Worm (Caenorhabditis elegans): ENCODE data around the gene F11E6.11.
A peak's percentile ranks its signal among the peaks of the same experiment; 100 is the strongest.

Gene F11E6.11

ce11 chrIV:17461222-17461707 is 18.6 kb downstream of the F11E6.11 start, which contains the start of gene rif-1.1 (continued):
- TF ChIP-seq daf-16 (GFP tag; optimal IDR thresholded peaks at IDR 0.05) (no peak), daf-16 (tag; optimal IDR thresholded peaks at IDR 0.05) (peak; percentile 51), lin-15B (tag; optimal IDR thresholded peaks at IDR 0.05) (no peak), gei-8 (GFP tag; optimal IDR thresholded peaks at IDR 0.05) (no peak), hlh-11 (tag; optimal IDR thresholded peaks at IDR 0.05) (peak; percentile 37)

- TF ChIP-seq Y5F2A.4 (GFP tag; optimal IDR thresholded peaks at IDR 0.05), result no peak
Measured at ce11 chrIV:17463108-17463608, 20.5 kb downstream of the F11E6.11 start, which contains the start of gene F11E6.10. Gene F11E6.10, minus strand, starts transcription at chrIV:17463158.

ce11 chrIV:17465886-17466285 is 23.3 kb downstream of the F11E6.11 start, which contains the start of gene F11E6.6:
Gene F11E6.6, minus strand, starts transcription at chrIV:17465986.
- TF ChIP-seq ceh-20 (GFP tag; IDR thresholded peaks at IDR 0.05) (no peak), mxl-2 (GFP tag; conservative IDR thresholded peaks at IDR 0.05) (no peak), ces-1 (GFP tag; optimal IDR thresholded peaks at IDR 0.05) (no peak), dmd-6 (GFP tag; IDR thresholded peaks at IDR 0.05) (0 out of 2 replicates have a peak, but pooled peaks have one; percentile 8), F37D6.2 (tag; optimal IDR thresholded peaks at IDR 0.05) (no peak), nhr-102 (tag; optimal IDR thresholded peaks at IDR 0.05) (no peak), dmd-9 (GFP tag; IDR thresholded peaks at IDR 0.05) (no peak), nhr-77 (tag; optimal IDR thresholded peaks at IDR 0.05) (peak; percentile 23), pqm-1 (tag; optimal IDR thresholded peaks at IDR 0.05) (peak; percentile 46), daf-16 (GFP tag; optimal IDR thresholded peaks at IDR 0.05) (no peak), daf-16 (tag; optimal IDR thresholded peaks at IDR 0.05) (peak; percentile 23), zfp-3 (GFP tag; conservative IDR thresholded peaks at IDR 0.05) (no peak)

DNA sequence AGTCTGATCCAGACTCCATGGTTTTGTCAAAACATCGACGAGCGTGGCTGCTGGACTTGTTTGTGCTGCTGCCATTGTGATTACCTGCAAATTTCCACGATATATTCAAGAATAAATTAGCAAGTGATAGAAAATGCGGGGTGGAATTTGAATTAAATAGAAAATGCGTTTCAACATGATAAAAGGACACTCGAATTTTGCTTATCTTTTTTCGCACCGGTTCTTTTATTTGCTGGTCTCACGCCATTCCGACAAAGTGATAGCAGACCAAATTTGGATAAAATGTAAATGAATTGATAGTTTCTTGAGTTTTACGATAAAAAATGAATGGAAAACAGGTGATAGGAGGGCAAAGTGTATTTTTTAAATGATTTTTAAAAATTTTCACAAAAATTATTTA is 24.7 kb downstream of the F11E6.11 start, which contains the start of gene elo-2:
TSS of gene elo-2 (minus strand) at position 84 of the 400 bp plus-strand sequence.
- peak; percentile 62 for TF ChIP-seq nhr-28 (tag; optimal IDR thresholded peaks at IDR 0.05)
- peak; percentile 7 for TF ChIP-seq nhr-77 (tag; optimal IDR thresholded peaks at IDR 0.05)
- TF ChIP-seq dve-1 (tag; optimal IDR thresholded peaks at IDR 0.05; ENCODE audit: insufficient read depth), result peak; percentile 65
- peak; percentile 66 for TF ChIP-seq hlh-11 (tag; optimal IDR thresholded peaks at IDR 0.05)
- TF ChIP-seq mdl-1 (tag; optimal IDR thresholded peaks at IDR 0.05), result no peak
- peak; percentile 24 for TF ChIP-seq pqm-1 (tag; optimal IDR thresholded peaks at IDR 0.05)
- peak; percentile 91 for TF ChIP-seq aha-1 (tag)
- TF ChIP-seq ZK546.5 (tag; optimal IDR thresholded peaks at IDR 0.05), result no peak
- TF ChIP-seq dmd-6 (GFP tag; IDR thresholded peaks at IDR 0.05), result peak; percentile 72
- no peak for TF ChIP-seq daf-16 (GFP tag; optimal IDR thresholded peaks at IDR 0.05)
- TF ChIP-seq daf-16 (tag; optimal IDR thresholded peaks at IDR 0.05), result peak; percentile 53
- peak; percentile 65; the same call in 1 of the 2 replicates for TF ChIP-seq php-3 (GFP tag; IDR thresholded peaks at IDR 0.05)
- TF ChIP-seq nhr-102 (tag; optimal IDR thresholded peaks at IDR 0.05), result no peak

- no peak for TF ChIP-seq nhr-48 (tag; optimal IDR thresholded peaks at IDR 0.05)
- TF ChIP-seq lin-1 (GFP tag; IDR thresholded peaks at IDR 0.05), result no peak
- no peak for TF ChIP-seq nhr-76 (tag; optimal IDR thresholded peaks at IDR 0.05)
- TF ChIP-seq php-3 (GFP tag; IDR thresholded peaks at IDR 0.05), result no peak
- no peak for TF ChIP-seq zip-11 (GFP tag; IDR thresholded peaks at IDR 0.05)
- no peak for TF ChIP-seq ZK337.2 (GFP tag; IDR thresholded peaks at IDR 0.05)
- TF ChIP-seq aha-1 (tag), result peak; percentile 71
- TF ChIP-seq hif-1 (tag; optimal IDR thresholded peaks at IDR 0.05), result no peak
Measured at ce11 chrIV:17467825-17468224, 25.2 kb downstream of the F11E6.11 start.

DNA sequence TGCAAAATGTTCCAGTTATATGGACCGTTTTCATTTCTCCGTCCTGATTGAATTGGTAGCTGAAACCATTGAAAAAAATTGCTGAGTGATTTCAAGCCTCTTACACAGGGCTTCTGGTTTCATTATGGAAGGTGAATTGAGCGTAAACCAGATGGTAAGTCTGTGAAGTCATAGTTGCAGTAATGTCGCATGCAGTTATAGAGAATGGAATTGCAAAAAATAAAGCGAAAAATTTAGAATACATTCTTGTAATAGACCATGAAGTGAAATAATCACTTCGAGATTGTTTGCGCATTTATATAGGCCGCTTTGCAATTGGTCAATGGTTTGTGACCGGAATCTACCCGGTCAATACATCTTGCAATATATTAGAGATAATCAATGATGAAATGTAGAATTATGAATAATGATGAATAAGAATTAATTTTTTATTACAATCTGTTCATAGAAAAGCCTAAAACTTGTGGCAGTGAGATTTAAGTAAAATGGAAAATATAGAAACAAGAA is 27.5 kb downstream of the F11E6.11 start, which contains the start of gene F11E6.4:
TSS of gene F11E6.4 (minus strand) at position 259 of the 507 bp plus-strand sequence.
- TF ChIP-seq F10B5.3 (tag; optimal IDR thresholded peaks at IDR 0.05) (no peak), lsy-2 (tag; optimal IDR thresholded peaks at IDR 0.05) (peak in 1 of 2 experiments; percentile 21), ceh-28 (tag; optimal IDR thresholded peaks at IDR 0.05) (no peak), Y75B8A.6 (GFP tag; IDR thresholded peaks at IDR 0.05) (0 out of 2 replicates have a peak, but pooled peaks have one; percentile 29), mep-1 (tag; optimal IDR thresholded peaks at IDR 0.05) (peak; percentile 57), nhr-10 (tag; optimal IDR thresholded peaks at IDR 0.05) (no peak), gei-8 (GFP tag; optimal IDR thresholded peaks at IDR 0.05) (peak; percentile 27), daf-19 (GFP tag; conservative IDR thresholded peaks at IDR 0.05) (no peak), F44E2.7 (GFP tag; IDR thresholded peaks at IDR 0.05) (no peak), unc-39 (tag; optimal IDR thresholded peaks at IDR 0.05) (no peak), D1046.2 (GFP tag; IDR thresholded peaks at IDR 0.05) (no peak), snpc-4 (tag; optimal IDR thresholded peaks at IDR 0.05) (no peak), nhr-25 (tag; optimal IDR thresholded peaks at IDR 0.05; ENCODE audit: borderline replicate concordance, insufficient read depth) (peak; percentile 89), pqm-1 (tag; optimal IDR thresholded peaks at IDR 0.05) (no peak)

Data from whole organism, L4 larva.